Worm (Caenorhabditis elegans) whole organism, early embryonic: Measurements from ENCODE around the gene him-18.

Experiments used
- ceh-13 ChIP-seq: fragments of 200-800 bp; sonication (Bioruptor generic); optimal IDR thresholded peaks from 2 replicates; lab custom pipeline; 2018; ENCODE audit warnings: mild to moderate bottlenecking, missing genetic modification characterization, missing compliant biosample characterization
- hmbx-1 ChIP-seq: sonication (generic microtip); optimal IDR thresholded peaks from 2 replicates; lab custom pipeline; 2016; ENCODE audit warnings: mild to moderate bottlenecking, missing genetic modification characterization, missing compliant biosample characterization
- sea-1 ChIP-seq: fragments of 200-800 bp; sonication (Bioruptor generic); conservative IDR thresholded peaks from 2 replicates; pipeline ENCODE4 v1.3.6; 2022; ENCODE audit warnings: missing genetic modification characterization, missing compliant biosample characterization
- tbx-11 ChIP-seq: fragments of 200-800 bp; sonication (Bioruptor generic); IDR thresholded peaks from 2 replicates; pipeline ENCODE4 v1.3.6; 2022; ENCODE audit warnings: missing genetic modification characterization, missing compliant biosample characterization

ce11 chrIII:4703932-4704454 is 11.0 kb downstream of the him-18 start, which contains the start of the genes clp-2 and mrpl-16:
- no peak for TF ChIP-seq ceh-13 (GFP tag; lab: Kevin White, UChicago)
- TF ChIP-seq sea-1, result no peak
- TF ChIP-seq hmbx-1 (tag; lab: Kevin White, UChicago), result no peak
- TF ChIP-seq tbx-11 (GFP tag; lab: Robert Waterston, UW), result no peak
